Fruit fly (Drosophila melanogaster) ovary, adult (tissue): ENCODE data around the gene nocte.
A peak's percentile ranks its signal among the peaks of the same experiment; 100 is the strongest.

Experiments used
- CG17801 ChIP-seq: fragments of 200-800 bp; optimal IDR thresholded peaks from 2 replicates; lab custom pipeline; 2019; ENCODE audit warnings: missing biosample characterization, mild to moderate bottlenecking, missing genetic modification characterization, moderate library complexity; ENCODE audit not compliant: partially characterized antibody

The nocte gene

DNA sequence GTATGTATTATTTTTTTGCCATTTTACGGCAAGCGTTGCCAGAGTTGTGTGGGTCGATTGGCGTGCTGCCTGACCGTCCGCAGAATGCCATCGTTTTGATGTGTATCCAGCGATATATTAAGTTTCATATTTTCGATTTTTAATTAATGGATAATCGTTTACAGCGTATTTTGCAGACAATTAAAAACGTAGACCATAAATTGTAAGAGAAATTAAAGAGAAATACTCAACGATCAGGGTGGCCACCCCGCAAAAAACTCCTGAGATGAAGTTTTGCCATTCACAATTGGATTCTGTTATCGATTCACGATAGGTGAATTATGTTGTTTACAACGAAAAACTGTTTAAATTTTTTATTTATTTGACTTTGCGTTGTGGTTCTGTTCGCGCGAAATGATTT is at the start of gene nocte:
Gene nocte, minus strand, starts transcription at position 51 of the 400 bp plus-strand sequence.
- TF ChIP-seq CG17801 = no peak

DNA sequence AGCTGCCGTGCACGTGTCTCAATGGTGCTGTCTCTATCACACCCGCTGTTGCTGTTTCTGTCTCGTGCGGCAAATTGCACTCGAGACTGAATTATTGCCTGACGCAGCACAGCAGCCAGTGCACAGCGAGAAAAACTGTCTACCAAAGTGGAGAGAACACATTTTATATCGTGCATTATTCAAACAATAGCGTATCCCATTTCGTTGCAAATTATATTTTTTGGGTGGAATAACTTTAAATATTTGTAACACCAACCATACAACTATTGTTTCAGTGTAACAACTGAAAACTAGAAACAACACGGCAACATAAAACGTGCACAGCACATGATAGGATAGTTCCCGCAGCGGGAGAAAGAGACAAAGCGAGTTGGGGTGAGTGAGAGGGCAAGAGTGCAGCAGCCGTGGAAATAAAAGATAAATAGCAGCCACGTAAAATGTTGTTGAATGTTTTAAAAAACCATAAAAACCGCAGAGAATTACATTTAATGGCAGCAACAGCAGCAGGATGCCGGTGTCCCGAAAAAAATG is 40.9 kb upstream of the nocte start:
- TF ChIP-seq CG17801 = no peak

DNA sequence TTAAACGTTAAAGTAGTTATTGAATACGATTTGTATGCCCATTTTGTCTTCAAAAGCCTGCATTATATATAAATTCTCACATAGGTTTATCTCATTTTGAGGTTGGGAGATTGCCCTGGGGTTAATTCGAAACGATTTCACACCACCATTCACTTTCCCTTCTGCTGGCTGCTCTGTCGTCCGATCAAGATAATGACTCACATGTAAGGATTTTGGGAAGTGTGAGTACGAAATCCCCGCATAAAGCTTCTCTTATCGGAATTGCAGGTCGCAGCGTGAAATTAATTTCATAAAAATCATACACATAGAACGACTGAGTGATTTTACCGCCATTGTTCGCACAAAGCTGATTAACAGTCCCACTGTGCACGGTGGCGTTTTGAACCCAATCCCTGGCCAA is 40.4 kb upstream of the nocte start:
- TF ChIP-seq CG17801 = no peak

DNA sequence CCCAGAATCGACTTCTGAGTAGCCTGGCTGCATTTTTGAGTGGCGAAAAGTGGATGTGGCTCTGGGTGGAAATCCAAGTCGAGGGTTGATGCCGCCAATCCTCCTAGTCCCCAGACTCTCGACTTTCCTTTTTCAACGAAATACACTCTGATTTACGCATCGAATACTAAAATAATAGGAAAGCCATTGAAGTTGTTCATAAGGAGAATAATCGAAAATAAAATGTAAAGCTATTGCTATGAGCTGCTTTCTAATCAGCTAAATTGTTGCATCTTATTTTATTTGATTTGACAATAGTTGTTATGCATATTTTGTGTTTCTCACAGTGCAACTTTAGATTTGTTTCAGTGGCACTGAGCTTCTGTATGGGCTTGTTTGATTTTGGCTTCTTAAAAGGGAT is 39.1 kb upstream of the nocte start:
- TF ChIP-seq CG17801 = no peak

DNA sequence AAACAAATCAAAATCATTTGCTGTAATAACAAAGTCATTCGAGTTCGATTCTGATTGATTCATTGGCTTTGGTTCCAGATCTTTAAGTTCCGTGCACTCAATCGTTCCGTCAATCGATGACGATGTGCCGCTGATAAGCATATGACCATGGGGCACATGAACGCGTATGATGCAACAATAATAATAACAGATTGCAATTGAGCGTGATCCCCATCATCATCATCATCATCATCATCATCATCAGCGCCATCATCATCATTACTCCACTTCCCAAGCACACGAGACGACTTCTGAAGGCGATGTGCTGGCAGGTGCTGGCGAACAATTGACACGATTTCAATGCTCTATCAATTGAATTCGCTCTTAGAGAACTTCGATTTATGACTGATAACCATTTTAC is 21.8 kb upstream of the nocte start:
- no peak for TF ChIP-seq CG17801

DNA sequence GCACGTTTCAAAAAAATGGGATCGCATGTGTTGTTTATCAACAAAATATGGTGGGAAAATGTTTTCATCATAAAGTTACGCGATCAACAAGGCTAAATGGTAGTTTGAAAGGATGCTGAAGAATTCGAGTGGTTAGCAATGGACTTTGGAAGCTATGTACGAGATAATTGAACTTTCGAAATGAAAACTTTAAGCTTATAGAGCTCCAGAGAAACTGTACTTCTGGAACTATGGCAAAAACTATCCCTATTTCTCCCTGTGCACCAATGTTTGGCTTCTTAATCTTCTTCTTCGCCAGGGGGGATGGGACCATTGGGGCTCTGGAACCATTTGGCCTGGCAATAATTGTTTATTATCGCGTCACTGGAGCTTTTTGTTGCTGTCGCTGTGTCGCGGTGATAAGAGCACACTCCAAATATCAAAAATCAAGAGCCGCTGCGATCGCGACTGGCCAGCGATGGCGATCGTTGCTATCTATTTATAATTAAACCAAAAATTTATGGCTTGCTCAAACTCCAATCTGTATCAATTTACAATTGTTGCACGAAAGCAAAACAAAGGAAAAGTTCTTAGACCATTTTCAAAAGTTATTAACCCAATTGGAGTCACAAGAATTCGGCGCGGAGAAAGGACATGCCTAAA is 13.6 kb upstream of the nocte start:
- TF ChIP-seq CG17801 = no peak

DNA sequence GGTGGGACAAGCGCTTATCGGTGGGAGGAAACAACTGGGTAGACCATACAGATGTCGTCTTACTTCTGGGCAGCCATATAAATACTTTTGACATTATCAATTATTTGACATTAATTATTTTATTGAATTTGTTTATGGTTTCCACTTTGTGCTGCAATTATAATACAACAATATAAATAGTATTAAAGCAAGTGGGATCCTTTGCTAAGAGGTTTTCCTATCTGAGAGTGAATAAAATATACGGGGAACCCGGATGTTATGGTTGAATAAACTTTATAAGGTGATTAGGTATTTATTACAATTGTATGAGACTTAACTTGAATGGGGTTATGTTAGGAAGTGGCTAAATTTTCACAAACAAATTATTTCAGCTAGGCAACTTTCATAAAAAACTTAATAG is 12.6 kb upstream of the nocte start, which contains the start of gene CG32687:
Gene CG32687, minus strand, starts transcription at position 101 of the 400 bp plus-strand sequence.
- no peak for TF ChIP-seq CG17801

DNA sequence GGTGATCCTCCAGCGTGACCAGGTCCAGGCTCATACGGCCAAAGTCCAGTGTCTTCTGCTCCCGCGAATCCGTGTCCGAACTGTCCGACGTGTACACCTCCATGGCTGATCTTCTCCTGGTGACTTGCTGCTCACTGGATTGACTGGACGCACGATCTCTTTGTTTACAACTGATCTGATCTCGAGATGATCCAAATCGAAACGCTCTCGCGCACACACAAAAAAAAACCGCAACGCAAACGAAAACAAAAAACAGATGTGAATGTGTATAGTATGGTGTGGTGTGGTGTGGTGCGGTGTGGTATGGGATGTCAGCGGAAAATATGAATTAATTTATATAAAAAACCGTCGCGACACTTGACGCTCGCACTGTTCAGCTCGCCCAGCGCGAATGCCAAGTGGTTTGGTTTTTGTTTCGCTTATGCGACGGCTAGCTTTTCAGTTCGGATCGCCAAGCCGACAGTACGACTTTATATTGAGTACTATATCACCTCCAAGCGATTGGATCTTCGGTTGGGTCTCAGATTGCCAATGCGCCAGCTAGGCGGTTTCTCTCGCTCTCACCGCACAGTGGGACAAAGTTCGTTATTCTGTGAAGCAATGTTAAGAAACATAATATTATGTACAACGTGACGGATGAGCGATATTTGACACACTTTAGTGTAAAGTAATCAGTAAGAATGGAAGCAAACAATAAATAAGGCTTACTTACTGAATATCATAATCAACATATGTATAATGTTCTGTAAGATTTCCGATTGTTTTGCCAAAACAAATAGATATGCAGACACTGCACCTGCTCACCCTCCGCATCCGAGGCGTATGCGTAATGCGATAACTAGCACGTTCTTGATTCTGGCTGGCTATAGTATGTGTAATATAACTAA is 11.9 kb upstream of the nocte start:
- TF ChIP-seq CG17801 = peak; percentile 77

DNA sequence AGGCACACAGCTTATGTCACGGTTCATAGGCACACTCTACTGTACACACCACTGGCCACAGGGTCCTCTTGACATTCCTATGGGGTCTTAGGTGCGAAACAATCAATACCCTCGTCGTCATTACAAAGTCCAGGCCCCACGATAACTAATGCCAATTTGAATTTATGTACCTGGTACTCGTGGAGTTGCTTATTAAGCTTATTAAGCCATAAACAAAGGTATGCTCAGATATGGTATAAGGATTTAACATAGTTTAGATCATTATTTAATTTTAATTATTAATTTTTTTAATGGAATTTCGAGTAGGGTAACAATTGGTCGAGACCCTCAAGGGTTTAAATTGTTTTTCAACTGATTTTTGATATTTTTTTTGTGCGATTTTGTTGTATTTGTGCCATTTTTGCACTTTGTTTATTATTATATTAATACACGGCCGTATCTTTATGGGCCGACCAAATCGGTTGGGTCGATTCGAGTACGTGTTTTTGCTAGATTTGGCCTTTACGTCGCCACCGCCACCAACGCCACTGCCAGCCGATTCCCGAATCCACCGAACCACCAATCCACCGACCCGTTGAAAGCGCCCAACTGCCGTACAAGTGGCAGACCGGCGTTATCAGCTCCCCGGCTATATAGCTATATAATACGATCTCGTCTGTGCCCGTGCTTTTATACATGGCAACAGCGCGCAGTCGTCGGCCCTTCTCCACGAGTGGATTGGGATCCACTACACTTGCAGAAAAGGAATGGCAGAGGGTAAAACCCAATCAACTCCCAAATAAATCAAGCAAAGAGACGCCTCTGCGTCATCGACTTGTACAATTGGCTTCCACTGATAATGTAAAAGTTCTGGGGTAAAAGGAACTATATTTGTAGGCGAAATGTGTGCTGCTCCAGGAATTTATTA is 10.0 kb upstream of the nocte start:
- TF ChIP-seq CG17801 = peak; percentile 25

DNA sequence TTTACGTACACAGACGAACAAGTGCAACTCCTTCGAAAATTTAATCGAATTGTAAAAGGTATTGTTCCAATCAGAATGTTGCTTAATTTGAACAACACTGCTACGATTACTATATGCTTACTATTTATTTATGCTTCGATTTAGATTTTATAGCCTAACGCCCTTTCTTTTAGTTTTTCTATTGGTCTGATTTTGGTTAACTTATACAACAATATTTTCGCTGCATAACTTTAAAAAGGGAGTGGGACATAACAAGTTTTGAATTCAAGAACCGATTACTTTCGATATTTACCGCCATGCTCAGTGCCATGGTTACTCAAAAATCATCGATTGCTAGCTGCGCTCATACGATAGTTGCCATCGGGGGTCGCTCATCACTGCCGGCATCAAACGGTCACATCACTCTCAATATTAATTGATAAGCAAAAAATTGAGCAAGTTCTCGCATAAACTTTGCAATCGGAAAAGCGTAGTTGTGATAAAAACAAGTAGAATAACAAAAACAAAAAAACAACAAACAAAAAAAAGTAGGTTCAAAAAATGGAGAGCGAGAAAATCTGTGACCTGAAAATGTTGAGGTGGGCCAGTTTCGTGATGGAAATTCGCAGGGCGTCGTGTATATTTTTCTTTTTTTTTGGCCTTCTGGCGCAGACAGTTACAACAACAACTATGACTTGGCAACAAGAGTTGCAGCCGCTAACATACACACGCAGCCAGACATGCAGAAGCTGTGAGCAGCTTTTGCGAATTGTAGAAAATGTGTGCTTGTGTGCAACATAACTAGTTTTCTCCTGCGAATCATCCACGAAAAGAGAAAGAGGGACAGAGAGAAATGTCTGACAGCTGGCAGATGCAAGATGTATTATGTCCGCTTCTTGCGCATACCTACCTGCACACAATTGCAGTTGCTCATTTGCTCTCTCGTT is 4.2 kb upstream of the nocte start, which contains the start of the genes CG2887 and PPP4R2r:
Gene CG2887, minus strand, starts transcription at position 51 of the 926 bp plus-strand sequence.
Gene PPP4R2r, plus strand, starts transcription at position 396 of the 926 bp plus-strand sequence.
- peak; percentile 64 for TF ChIP-seq CG17801

DNA sequence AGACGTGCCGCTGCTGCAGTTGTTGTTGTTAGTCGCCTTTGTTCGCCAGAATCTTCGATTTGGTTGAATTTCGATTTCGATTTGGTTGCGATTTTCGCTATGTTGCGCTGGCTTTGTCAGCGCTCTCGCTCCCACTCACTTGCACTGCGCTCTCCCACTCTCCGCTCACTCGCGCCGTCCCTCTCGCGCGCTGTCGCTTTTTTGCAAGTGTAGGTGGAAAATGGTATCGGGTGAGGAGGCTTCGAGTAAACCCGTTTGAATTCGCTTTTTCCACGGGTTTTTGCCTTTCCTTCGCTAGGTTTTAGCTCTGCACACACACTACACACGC is 298 bp downstream of the nocte start:
- no peak for TF ChIP-seq CG17801

DNA sequence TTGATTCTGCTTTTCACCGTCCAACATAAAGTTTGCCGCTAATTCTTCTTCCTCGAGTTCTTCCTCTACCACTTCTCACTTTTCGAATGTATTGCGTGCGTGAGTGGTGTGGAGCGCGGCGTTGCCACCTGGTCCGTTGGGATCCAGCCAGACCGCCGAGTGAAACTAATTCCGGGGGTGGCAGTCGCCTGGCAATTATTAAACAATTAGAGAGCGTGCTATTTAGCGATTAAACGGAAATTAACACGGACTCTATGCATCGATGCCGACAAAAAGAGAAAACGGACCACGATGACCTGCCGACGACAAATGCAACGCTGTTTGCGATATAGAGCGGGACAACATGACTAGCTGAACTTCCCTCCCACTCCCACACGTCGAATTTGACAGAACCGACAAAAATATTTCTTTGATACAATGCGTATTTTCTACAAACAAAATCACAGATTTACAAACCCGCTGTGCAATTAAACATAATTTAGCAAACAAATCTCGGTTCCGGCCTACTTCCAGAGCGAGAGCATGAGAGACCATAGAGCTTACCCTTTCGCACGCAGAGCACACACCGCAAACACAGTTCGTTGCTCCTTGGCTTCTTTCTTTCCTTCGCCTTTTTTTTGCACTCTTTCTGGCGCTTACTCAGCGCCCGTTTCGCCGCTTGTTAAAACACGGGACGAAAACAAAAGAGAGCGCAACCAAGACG is 814 bp downstream of the nocte start, which contains the start of gene CG2889:
Gene CG2889, plus strand, starts transcription at position 429 of the 703 bp plus-strand sequence.
- no peak for TF ChIP-seq CG17801

DNA sequence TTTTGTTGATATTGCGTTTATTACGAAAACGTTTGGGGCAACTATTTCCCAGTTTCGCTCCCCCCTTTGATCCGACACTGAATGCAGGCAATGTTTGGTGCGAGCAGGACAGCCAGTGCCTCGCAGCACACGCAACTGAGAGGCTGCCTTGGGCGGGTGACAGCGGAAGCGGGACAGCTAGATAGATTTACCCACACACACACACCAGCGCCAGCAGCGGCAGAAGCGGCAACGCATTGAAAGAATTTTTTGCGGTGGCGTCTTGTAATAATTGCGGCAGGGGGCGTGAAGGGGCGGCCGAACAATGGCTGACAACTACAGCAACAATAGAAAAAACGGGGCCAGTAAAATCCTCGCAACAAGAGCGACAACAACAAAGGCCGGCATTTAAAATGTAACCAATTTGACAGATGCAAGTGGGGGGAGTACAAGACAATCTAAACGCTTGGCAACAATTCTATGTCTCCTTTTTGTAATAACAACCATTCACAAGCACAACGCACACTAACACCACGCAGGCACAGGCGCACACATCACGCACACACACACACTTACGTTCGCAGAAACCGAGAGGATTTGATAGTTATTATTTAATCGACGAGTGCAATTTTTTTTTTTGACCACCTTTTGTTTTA is 1.7 kb downstream of the nocte start:
- peak; percentile 6 for TF ChIP-seq CG17801

DNA sequence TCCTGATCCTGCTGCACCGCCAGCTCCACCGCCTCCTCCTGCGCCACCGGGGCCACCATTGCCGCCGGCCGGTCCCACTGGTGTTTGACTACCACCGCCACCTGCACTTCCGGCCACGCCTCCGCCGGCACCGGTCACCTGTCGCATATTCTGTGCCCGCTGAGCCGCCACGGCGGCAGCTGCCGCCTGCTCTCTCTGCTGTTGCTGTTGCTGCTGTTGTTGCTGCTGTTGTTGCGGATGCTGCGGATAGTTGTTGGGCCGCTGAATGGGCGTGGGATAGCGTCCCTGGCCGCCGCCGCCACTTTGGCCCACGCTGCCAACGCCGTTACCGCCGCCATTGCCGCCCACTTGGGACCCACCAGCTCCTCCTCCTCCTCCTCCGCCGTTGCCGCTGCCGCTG is 9.9 kb downstream of the nocte start:
- TF ChIP-seq CG17801 = no peak
